Worm (Caenorhabditis elegans): ENCODE data around the gene nspc-14.

Gene nspc-14

ce11 chrX:12367498-12367897, 8.6 kb upstream of the nspc-14 start (continued):
- TF ChIP-seq aptf-3 (GFP tag; IDR thresholded peaks at IDR 0.05) = no peak
- no peak for TF ChIP-seq atf-7 (tag; optimal IDR thresholded peaks at IDR 0.05)
- TF ChIP-seq F49E8.2 (tag; optimal IDR thresholded peaks at IDR 0.05; ENCODE audit: insufficient read depth) = no peak
- peak; percentile 54 for TF ChIP-seq nhr-90 (tag; optimal IDR thresholded peaks at IDR 0.05)
- TF ChIP-seq ztf-22 (GFP tag; optimal IDR thresholded peaks at IDR 0.05) = no peak
- no peak for TF ChIP-seq F22D6.2 (tag; optimal IDR thresholded peaks at IDR 0.05)
- no peak for TF ChIP-seq hlh-26 (GFP tag; conservative IDR thresholded peaks at IDR 0.05)
- TF ChIP-seq hsf-1 (GFP tag; IDR thresholded peaks at IDR 0.05) = no peak
- no peak for TF ChIP-seq F57C9.4 (tag; optimal IDR thresholded peaks at IDR 0.05)
- TF ChIP-seq Y56A3A.18 (GFP tag; IDR thresholded peaks at IDR 0.05) = 0 out of 2 replicates have a peak, but pooled peaks have one; percentile 71
- TF ChIP-seq madf-6 (GFP tag; IDR thresholded peaks at IDR 0.05) = peak; percentile 55
- TF ChIP-seq lir-1 (GFP tag; conservative IDR thresholded peaks at IDR 0.05) = 0 out of 2 replicates have a peak, but pooled peaks have one; percentile 28
- peak; percentile 75 for TF ChIP-seq ceh-27 (GFP tag; optimal IDR thresholded peaks at IDR 0.05)
- no peak for TF ChIP-seq let-607 (tag; optimal IDR thresholded peaks at IDR 0.05)
- no peak for TF ChIP-seq F37B4.10 (GFP tag; IDR thresholded peaks at IDR 0.05)
- TF ChIP-seq mcd-1 (GFP tag; IDR thresholded peaks at IDR 0.05) = peak; percentile 54
- TF ChIP-seq ceh-58 (GFP tag; IDR thresholded peaks at IDR 0.05) = no peak
- no peak for TF ChIP-seq F10E7.11 (tag; optimal IDR thresholded peaks at IDR 0.05)
- TF ChIP-seq repo-1 (tag; optimal IDR thresholded peaks at IDR 0.05) = no peak
- no peak for TF ChIP-seq unc-62 (GFP tag; optimal IDR thresholded peaks at IDR 0.05)
- peak; percentile 59 for TF ChIP-seq snpc-1.3 (tag; optimal IDR thresholded peaks at IDR 0.05; ENCODE audit: insufficient read depth)
- TF ChIP-seq bed-2 (GFP tag; IDR thresholded peaks at IDR 0.05) = no peak
- TF ChIP-seq mel-28 (tag; optimal IDR thresholded peaks at IDR 0.05; ENCODE audit: borderline replicate concordance) = no peak
- 0 out of 2 replicates have a peak, but pooled peaks have one; percentile 35 for TF ChIP-seq attf-3 (GFP tag; conservative IDR thresholded peaks at IDR 0.05)
- 0 out of 2 replicates have a peak, but pooled peaks have one; percentile 46 for TF ChIP-seq ztf-25 (GFP tag; IDR thresholded peaks at IDR 0.05)
- TF ChIP-seq F33H1.4 (GFP tag; IDR thresholded peaks at IDR 0.05) = no peak
- no peak for TF ChIP-seq fkh-3 (tag; optimal IDR thresholded peaks at IDR 0.05)
- TF ChIP-seq sptf-2 (GFP tag; optimal IDR thresholded peaks at IDR 0.05) = no peak
- TF ChIP-seq ceh-79 (tag; optimal IDR thresholded peaks at IDR 0.05) = no peak
- TF ChIP-seq die-1 (tag; optimal IDR thresholded peaks at IDR 0.05) = peak; percentile 80
- no peak for TF ChIP-seq nfya-1 (tag; optimal IDR thresholded peaks at IDR 0.05; ENCODE audit: borderline replicate concordance, insufficient read depth)
- no peak for TF ChIP-seq T07F8.4 (tag; optimal IDR thresholded peaks at IDR 0.05)
- TF ChIP-seq unc-130 (GFP tag; optimal IDR thresholded peaks at IDR 0.05) = no peak
- peak; percentile 27 for TF ChIP-seq lin-54 (GFP tag; optimal IDR thresholded peaks at IDR 0.05)
- peak; percentile 52 for TF ChIP-seq ztf-18 (tag; optimal IDR thresholded peaks at IDR 0.05)
- 0 out of 2 replicates have a peak, but pooled peaks have one; percentile 42 for TF ChIP-seq hmg-20 (GFP tag; IDR thresholded peaks at IDR 0.05)
- TF ChIP-seq aptf-2 (GFP tag; conservative IDR thresholded peaks at IDR 0.05) = no peak
- no peak for TF ChIP-seq ztf-28 (GFP tag; IDR thresholded peaks at IDR 0.05)
- TF ChIP-seq nhr-27 (tag; optimal IDR thresholded peaks at IDR 0.05) = no peak
- TF ChIP-seq snpc-3.4 (tag; optimal IDR thresholded peaks at IDR 0.05) = no peak
- TF ChIP-seq madf-10 (tag; optimal IDR thresholded peaks at IDR 0.05) = peak; percentile 67
- TF ChIP-seq tbp1 (GFP tag; optimal IDR thresholded peaks at IDR 0.05) = peak; percentile 95
- TF ChIP-seq hrde-1 (tag; optimal IDR thresholded peaks at IDR 0.05; ENCODE audit: borderline replicate concordance) = no peak
- no peak for TF ChIP-seq pha-4 (tag; optimal IDR thresholded peaks at IDR 0.05)
- TF ChIP-seq rcor-1 (GFP tag; IDR thresholded peaks at IDR 0.05) = peak; percentile 77
- TF ChIP-seq Y53F4B.3 (GFP tag; IDR thresholded peaks at IDR 0.05) = peak; percentile 46; the same call in 1 of the 2 replicates
- TF ChIP-seq Y79H2A.3 (GFP tag; conservative IDR thresholded peaks at IDR 0.05) = no peak
- TF ChIP-seq let-526 (GFP tag; IDR thresholded peaks at IDR 0.05) = no peak
